Worm (Caenorhabditis elegans) whole organism, L1 larva: ENCODE results near the gene Y23B4A.1.

ENCODE experiments used
- C04F5.9 ChIP-seq: sonication (generic microtip); optimal IDR thresholded peaks from 2 replicates; lab custom pipeline; 2016; ENCODE audit warnings: missing genetic modification characterization, missing compliant biosample characterization
- alr-1 ChIP-seq: fragments of 200-800 bp; sonication (Bioruptor generic); optimal IDR thresholded peaks from 2 replicates; lab custom pipeline; 2018; ENCODE audit warnings: borderline replicate concordance, mild to moderate bottlenecking, missing genetic modification characterization, missing compliant biosample characterization
- blmp-1 ChIP-seq: fragments of 150-350 bp; optimal IDR thresholded peaks from 2 replicates; lab custom pipeline; 2014; ENCODE audit warnings: missing biosample characterization, missing genetic modification characterization
- ceh-63 ChIP-seq: fragments of 200-800 bp; sonication (Bioruptor generic); optimal IDR thresholded peaks from 2 replicates; lab custom pipeline; 2018; ENCODE audit warnings: mild to moderate bottlenecking, missing genetic modification characterization, missing compliant biosample characterization
- ceh-88 ChIP-seq: fragments of 200-800 bp; sonication (Bioruptor generic); IDR thresholded peaks from 2 replicates; pipeline ENCODE4 v1.3.6; 2022; ENCODE audit warnings: missing genetic modification characterization, missing compliant biosample characterization
- ceh-90 ChIP-seq: sonication (generic microtip); optimal IDR thresholded peaks from 2 replicates; lab custom pipeline; 2016; ENCODE audit warnings: missing genetic modification characterization, missing compliant biosample characterization
- dsc-1 ChIP-seq: sonication (generic microtip); optimal IDR thresholded peaks from 2 replicates; lab custom pipeline; 2016; ENCODE audit warnings: mild to moderate bottlenecking, missing genetic modification characterization, missing compliant biosample characterization
- egl-13 ChIP-seq: sonication (generic microtip); optimal IDR thresholded peaks from 2 replicates; lab custom pipeline; 2016; ENCODE audit warnings: missing genotype, missing genetic modification reagents, missing genetic modification characterization, missing compliant biosample characterization
- egl-27 ChIP-seq, 2 experiments: fragments of 150-350 bp in 1 of 2; sonication (generic microtip); optimal IDR thresholded peaks; 3 replicates each; lab custom pipeline; 2017 to 2018; ENCODE audit warnings: missing biosample characterization in 2 of 2, missing genetic modification characterization in 2 of 2, missing genetic modification reagents in 2 of 2
- fkh-10 ChIP-seq: sonication (generic microtip); optimal IDR thresholded peaks from 2 replicates; lab custom pipeline; 2017; ENCODE audit warnings: missing biosample characterization, missing genetic modification reagents, missing genetic modification characterization
- fkh-8 ChIP-seq: sonication (generic microtip); optimal IDR thresholded peaks from 2 replicates; lab custom pipeline; 2016; ENCODE audit warnings: mild to moderate bottlenecking, missing genetic modification characterization, missing compliant biosample characterization
- grh-1 ChIP-seq: fragments of 200-800 bp; sonication (Bioruptor generic); IDR thresholded peaks from 2 replicates; pipeline ENCODE4 v1.3.6; 2022; ENCODE audit warnings: missing genetic modification reagents, missing genetic modification characterization, missing compliant biosample characterization
- hlh-4 ChIP-seq: sonication (generic microtip); optimal IDR thresholded peaks from 2 replicates; lab custom pipeline; 2016; ENCODE audit warnings: mild to moderate bottlenecking, missing genetic modification characterization, missing compliant biosample characterization
- hpl-2 ChIP-seq: fragments of 150-350 bp; optimal IDR thresholded peaks from 2 replicates; lab custom pipeline; 2014; ENCODE audit warnings: missing biosample characterization, missing genetic modification reagents, missing genetic modification characterization
- isw-1 ChIP-seq: fragments of 200-800 bp; sonication (Bioruptor generic); IDR thresholded peaks from 2 replicates; pipeline ENCODE4 v1.3.6; 2022; ENCODE audit warnings: missing genetic modification characterization, missing compliant biosample characterization
- lin-13 ChIP-seq: fragments of 150-350 bp; optimal IDR thresholded peaks from 2 replicates; lab custom pipeline; 2014; ENCODE audit warnings: missing biosample characterization, missing genetic modification reagents, missing genetic modification characterization
- lin-14 ChIP-seq: fragments of 200-800 bp; sonication (Bioruptor generic); optimal IDR thresholded peaks from 2 replicates; lab custom pipeline; 2018; ENCODE audit warnings: mild to moderate bottlenecking, missing genetic modification characterization, moderate library complexity, missing compliant biosample characterization
- lin-35 ChIP-seq, 2 experiments: fragments of 150-350 bp; optimal IDR thresholded peaks; 2 replicates each; lab custom pipeline; 2014; ENCODE audit warnings: missing biosample characterization in 2 of 2, missing genetic modification characterization in 2 of 2, missing genetic modification reagents in 2 of 2
- lir-3 ChIP-seq: sonication (generic microtip); optimal IDR thresholded peaks from 2 replicates; lab custom pipeline; 2016; ENCODE audit warnings: mild to moderate bottlenecking, missing genetic modification characterization, moderate library complexity, missing compliant biosample characterization; ENCODE audit not compliant: poor library complexity
- lsy-2 ChIP-seq, 2 experiments: fragments of 150-350 bp; optimal IDR thresholded peaks; 2 replicates each; lab custom pipeline; 2014; ENCODE audit warnings: missing biosample characterization in 2 of 2, missing genetic modification characterization in 2 of 2
- mab-9 ChIP-seq: fragments of 200-800 bp; sonication (Bioruptor generic); IDR thresholded peaks from 2 replicates; pipeline ENCODE4 v1.3.6; 2022; ENCODE audit warnings: missing genetic modification reagents, missing genetic modification characterization, missing compliant biosample characterization
- mdl-1 ChIP-seq, 2 experiments: fragments of 150-350 bp; optimal IDR thresholded peaks; 2 replicates each; lab custom pipeline; 2014 to 2017; ENCODE audit warnings: missing biosample characterization in 2 of 2, missing genetic modification characterization in 2 of 2, inconsistent platforms in 1 of 2
- mef-2 ChIP-seq: fragments of 150-350 bp; optimal IDR thresholded peaks from 2 replicates; lab custom pipeline; 2014; ENCODE audit warnings: missing biosample characterization, missing genetic modification characterization
- nhr-19 ChIP-seq: fragments of 200-800 bp; sonication (Bioruptor generic); conservative IDR thresholded peaks from 2 replicates; pipeline ENCODE4 v1.3.6; 2022; ENCODE audit warnings: missing genetic modification characterization, missing compliant biosample characterization
- nhr-237 ChIP-seq: fragments of 150-350 bp; optimal IDR thresholded peaks from 2 replicates; lab custom pipeline; 2014; ENCODE audit warnings: missing biosample characterization, missing genetic modification characterization
- nhr-28 ChIP-seq: fragments of 150-350 bp; optimal IDR thresholded peaks from 2 replicates; lab custom pipeline; 2014; ENCODE audit warnings: missing biosample characterization, missing genetic modification characterization
- nhr-47 ChIP-seq: sonication (generic microtip); optimal IDR thresholded peaks from 2 replicates; lab custom pipeline; 2016; ENCODE audit warnings: mild to moderate bottlenecking, missing genetic modification characterization, moderate library complexity, missing compliant biosample characterization
- nhr-71 ChIP-seq: sonication (generic microtip); optimal IDR thresholded peaks from 2 replicates; lab custom pipeline; 2016; ENCODE audit warnings: mild to moderate bottlenecking, missing genetic modification characterization, moderate library complexity, missing compliant biosample characterization
- nhr-85 ChIP-seq: sonication (generic microtip); peaks from one replicate; lab custom pipeline; 2016; ENCODE audit warnings: missing genetic modification characterization, inconsistent platforms, missing compliant biosample characterization
- pqm-1 ChIP-seq: sonication (generic microtip); optimal IDR thresholded peaks from 3 replicates; lab custom pipeline; 2017; ENCODE audit warnings: missing biosample characterization, missing genetic modification characterization
- skn-1 ChIP-seq: fragments of 150-350 bp; optimal IDR thresholded peaks from 2 replicates; lab custom pipeline; 2014; ENCODE audit warnings: missing biosample characterization, missing genetic modification characterization
- snu-23 ChIP-seq: sonication (generic microtip); optimal IDR thresholded peaks from 2 replicates; lab custom pipeline; 2016; ENCODE audit warnings: missing genetic modification characterization, missing compliant biosample characterization
- tbx-2 ChIP-seq: sonication (generic microtip); optimal IDR thresholded peaks from 2 replicates; lab custom pipeline; 2016; ENCODE audit warnings: missing genetic modification characterization, missing compliant biosample characterization
- unc-62 ChIP-seq: fragments of 150-350 bp; optimal IDR thresholded peaks from 2 replicates; lab custom pipeline; 2014; ENCODE audit warnings: missing biosample characterization, missing genetic modification reagents, missing genetic modification characterization
- unc-86 ChIP-seq: sonication (generic microtip); optimal IDR thresholded peaks from 2 replicates; lab custom pipeline; 2016; ENCODE audit warnings: missing genetic modification characterization, missing compliant biosample characterization
- vab-15 ChIP-seq: sonication (generic microtip); optimal IDR thresholded peaks from 2 replicates; lab custom pipeline; 2017; ENCODE audit warnings: missing genotype, mild to moderate bottlenecking, missing genetic modification characterization, missing compliant biosample characterization
- zag-1 ChIP-seq: fragments of 150-350 bp; optimal IDR thresholded peaks from 2 replicates; lab custom pipeline; 2014; ENCODE audit warnings: missing biosample characterization, missing genetic modification characterization
- ztf-11 ChIP-seq, 2 experiments: sonication (generic microtip); optimal IDR thresholded peaks; 2 replicates each; lab custom pipeline; 2016 to 2017; ENCODE audit warnings: missing genetic modification characterization in 2 of 2, missing biosample characterization in 1 of 2, missing compliant biosample characterization in 1 of 2

Y23B4A.1 gene

DNA sequence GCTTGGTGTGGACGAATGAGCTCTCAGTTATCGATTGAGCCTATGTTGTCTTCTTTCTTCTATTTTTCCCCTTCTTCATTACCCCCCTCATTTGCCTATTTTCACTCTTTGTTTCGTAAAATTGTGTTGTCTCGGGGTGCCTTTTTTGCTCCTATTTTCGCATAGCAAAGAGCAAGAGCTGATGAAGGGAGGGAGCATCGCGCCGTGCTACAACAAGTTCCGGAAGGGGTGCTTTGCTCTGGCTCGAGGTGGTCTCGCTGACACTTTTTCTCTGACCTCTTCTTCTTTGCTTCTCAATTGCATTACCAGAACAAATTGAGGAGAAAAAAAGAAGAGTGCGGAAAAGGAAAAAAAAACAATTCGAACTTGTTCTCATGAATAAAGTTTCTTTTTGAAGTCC, 21.2 kb downstream of the Y23B4A.1 start:
- no peak for TF ChIP-seq hlh-4 (tag; lab: Kevin White, UChicago)
- peak; percentile 95 for TF ChIP-seq fkh-10 (GFP tag; lab: Kevin White, UChicago)
- no peak for TF ChIP-seq fkh-8 (tag; lab: Kevin White, UChicago)
- TF ChIP-seq lin-35 (GFP tag; optimal IDR thresholded peaks at IDR 0.05; lab: Kevin White, UChicago), result no peak
- TF ChIP-seq tbx-2, result peak; percentile 51
- no peak for TF ChIP-seq blmp-1 (tag; lab: Kevin White, UChicago)
- TF ChIP-seq egl-27 (tag; optimal IDR thresholded peaks at IDR 0.05; lab: Kevin White, UChicago), result no peak
- no peak for TF ChIP-seq isw-1 (GFP tag; lab: Robert Waterston, UW)
- TF ChIP-seq C04F5.9 (tag; lab: Kevin White, UChicago), result no peak
- peak; percentile 14 for TF ChIP-seq nhr-71 (tag; lab: Kevin White, UChicago)
- TF ChIP-seq mef-2 (tag; lab: Kevin White, UChicago), result no peak
- TF ChIP-seq nhr-237, result no peak
- TF ChIP-seq snu-23 (GFP tag; lab: Kevin White, UChicago), result no peak
- TF ChIP-seq lin-14 (GFP tag; lab: Kevin White, UChicago), result peak; percentile 72
- TF ChIP-seq unc-86 (tag; lab: Kevin White, UChicago), result peak; percentile 32
- no peak for TF ChIP-seq pqm-1 (tag; lab: Kevin White, UChicago)
- no peak for TF ChIP-seq skn-1 (tag; lab: Kevin White, UChicago)
- TF ChIP-seq dsc-1 (tag; lab: Kevin White, UChicago), result no peak
- TF ChIP-seq vab-15 (tag; lab: Kevin White, UChicago), result no peak

ce11 chrX:5890080-5890479, 27.1 kb downstream of the Y23B4A.1 start, which contains the start of gene F49E10.2:
Gene F49E10.2 (plus strand): TSS chrX:5890380.
- no peak for TF ChIP-seq zag-1 (tag; lab: Kevin White, UChicago)
- TF ChIP-seq unc-62 (GFP tag; lab: Kevin White, UChicago), result no peak
- no peak for TF ChIP-seq lin-13
- no peak for TF ChIP-seq lir-3
- TF ChIP-seq nhr-19, result no peak
- no peak for TF ChIP-seq ceh-63 (GFP tag; lab: Kevin White, UChicago)
- no peak for TF ChIP-seq mef-2 (tag; lab: Kevin White, UChicago)
- no peak for TF ChIP-seq nhr-28 (tag; lab: Kevin White, UChicago)
- TF ChIP-seq fkh-8 (tag; lab: Kevin White, UChicago), result no peak
- no peak for TF ChIP-seq ceh-88 (GFP tag; lab: Robert Waterston, UW)
- TF ChIP-seq ceh-90 (tag; lab: Kevin White, UChicago), result no peak
- TF ChIP-seq grh-1 (GFP tag; lab: Robert Waterston, UW), result no peak
- no peak for TF ChIP-seq nhr-85
- TF ChIP-seq alr-1 (tag; lab: Kevin White, UChicago), result no peak
- TF ChIP-seq mdl-1 (tag; optimal IDR thresholded peaks at IDR 0.05; lab: Kevin White, UChicago), result no peak

ce11 chrX:5885565-5885964, 31.6 kb downstream of the Y23B4A.1 start, which contains the start of gene flp-7:
Gene flp-7 (plus strand): TSS chrX:5885865.
- TF ChIP-seq alr-1 (tag; lab: Kevin White, UChicago), result no peak
- TF ChIP-seq zag-1 (tag; lab: Kevin White, UChicago), result no peak
- TF ChIP-seq unc-62 (GFP tag; lab: Kevin White, UChicago), result no peak
- no peak for TF ChIP-seq isw-1 (GFP tag; lab: Robert Waterston, UW)
- no peak for TF ChIP-seq tbx-2
- TF ChIP-seq ztf-11 (tag; optimal IDR thresholded peaks at IDR 0.05; lab: Kevin White, UChicago), result no peak
- TF ChIP-seq ceh-88 (GFP tag; lab: Robert Waterston, UW), result no peak
- no peak for TF ChIP-seq lsy-2 (tag; optimal IDR thresholded peaks at IDR 0.05; lab: Kevin White, UChicago)
- no peak for TF ChIP-seq fkh-8 (tag; lab: Kevin White, UChicago)
- TF ChIP-seq egl-13, result no peak
- no peak for TF ChIP-seq mab-9 (GFP tag; lab: Robert Waterston, UW)
- TF ChIP-seq nhr-47 (tag; lab: Kevin White, UChicago), result no peak
- no peak for TF ChIP-seq snu-23 (GFP tag; lab: Kevin White, UChicago)
- no peak for TF ChIP-seq hpl-2 (GFP tag; lab: Kevin White, UChicago)
